Worm (Caenorhabditis elegans): ENCODE measurements around the gene col-102.

Gene col-102

DNA sequence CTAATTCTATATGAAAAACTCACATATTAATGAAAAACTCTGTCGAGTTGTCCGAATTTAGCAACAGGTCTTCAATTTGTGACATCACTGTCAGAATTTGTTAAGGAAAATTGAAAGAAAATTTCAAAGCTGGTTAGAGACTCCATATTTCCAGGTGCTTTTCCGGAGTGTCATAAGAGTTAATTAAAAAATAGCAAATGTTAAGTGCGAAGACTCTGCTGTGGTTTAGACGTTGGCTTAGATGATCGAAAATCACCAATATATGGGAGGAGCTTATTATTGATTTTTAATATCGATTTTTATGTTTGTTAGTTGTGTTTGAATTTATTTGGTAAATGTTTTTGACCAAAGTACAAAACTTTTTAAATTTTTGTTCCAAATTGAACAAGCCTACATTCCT, 16.5 kb upstream of the col-102 start, which contains the start of gene C18H7.12:
Gene C18H7.12 (minus strand): TSS at position 101 of the 400 bp plus-strand sequence.
- TF ChIP-seq dmd-4 (tag; optimal IDR thresholded peaks at IDR 0.05) (no peak), sem-4 (tag; optimal IDR thresholded peaks at IDR 0.05) (no peak), ceh-16 (tag; optimal IDR thresholded peaks at IDR 0.05) (no peak), mdl-1 (tag; optimal IDR thresholded peaks at IDR 0.05) (no peak), nhr-21 (tag; optimal IDR thresholded peaks at IDR 0.05) (no peak), ztf-1 (GFP tag; conservative IDR thresholded peaks at IDR 0.05) (no peak), fos-1 (tag; optimal IDR thresholded peaks at IDR 0.05) (no peak), lin-13 (GFP tag; optimal IDR thresholded peaks at IDR 0.05) (no peak), ZK546.5 (tag; optimal IDR thresholded peaks at IDR 0.05) (no peak), gmeb-1 (tag; optimal IDR thresholded peaks at IDR 0.05) (no peak), nhr-12 (tag; optimal IDR thresholded peaks at IDR 0.05) (no peak), crh-2 (tag; optimal IDR thresholded peaks at IDR 0.05) (no peak), mab-5 (tag; optimal IDR thresholded peaks at IDR 0.05) (no peak), nhr-129 (tag; optimal IDR thresholded peaks at IDR 0.05) (no peak)

DNA sequence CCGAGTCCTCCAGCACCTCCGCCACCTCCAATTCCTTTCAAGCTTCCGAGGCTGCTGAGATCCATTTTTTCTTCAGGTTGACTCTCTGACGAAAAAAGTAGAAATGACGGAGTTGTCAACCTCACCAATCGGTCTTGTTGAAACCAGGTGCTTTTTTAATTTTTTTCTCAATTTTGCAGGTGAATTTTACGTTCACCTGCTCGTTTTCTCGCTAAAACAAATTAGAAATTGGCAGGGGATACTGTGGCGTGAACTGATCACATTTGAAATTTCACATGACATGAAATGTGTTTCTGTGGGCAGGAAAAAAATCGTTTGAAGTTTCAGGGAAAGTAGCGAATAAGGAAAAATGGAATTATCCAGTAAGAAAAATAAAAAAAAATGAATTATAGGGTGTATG, 11.9 kb upstream of the col-102 start, which contains the start of gene C18H7.6:
Gene C18H7.6 (minus strand): TSS at position 104 of the 400 bp plus-strand sequence.
- no peak for TF ChIP-seq crh-2 (tag; optimal IDR thresholded peaks at IDR 0.05)
- no peak for TF ChIP-seq unc-62 (GFP tag; optimal IDR thresholded peaks at IDR 0.05)
- no peak for TF ChIP-seq sem-4 (tag; optimal IDR thresholded peaks at IDR 0.05)
- no peak for TF ChIP-seq Y55F3AM.14 (GFP tag; optimal IDR thresholded peaks at IDR 0.05)
- TF ChIP-seq fos-1 (tag; optimal IDR thresholded peaks at IDR 0.05), result no peak
- no peak for TF ChIP-seq snpc-4 (tag; optimal IDR thresholded peaks at IDR 0.05)
- no peak for TF ChIP-seq elt-3 (tag; optimal IDR thresholded peaks at IDR 0.05)
- no peak for TF ChIP-seq nhr-77 (tag; optimal IDR thresholded peaks at IDR 0.05)
- TF ChIP-seq skn-1 (tag; optimal IDR thresholded peaks at IDR 0.05), result no peak
- TF ChIP-seq mdl-1 (tag; optimal IDR thresholded peaks at IDR 0.05), result no peak
- TF ChIP-seq elt-1 (tag; optimal IDR thresholded peaks at IDR 0.05), result no peak

DNA sequence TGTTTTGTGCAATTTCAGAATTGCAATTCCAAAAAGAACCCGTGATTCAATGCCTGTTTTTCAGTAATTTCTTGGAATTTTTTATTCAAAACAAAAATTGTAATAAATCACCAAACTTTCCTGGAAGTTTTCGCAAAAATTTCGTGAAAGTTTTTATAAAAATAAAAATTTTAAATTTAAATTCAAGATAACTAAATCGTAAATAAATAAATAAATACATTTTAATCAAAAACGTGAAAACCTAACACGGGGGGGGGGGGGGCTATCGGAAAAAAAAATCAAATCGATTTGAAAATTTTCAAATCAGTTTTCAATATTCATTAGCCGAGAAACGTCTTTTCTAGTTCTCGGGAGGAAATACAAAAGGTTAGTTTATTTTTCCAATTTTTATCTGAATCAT, 11.2 kb upstream of the col-102 start, which contains the start of gene C18H7.4:
Gene C18H7.4 (plus strand): TSS at position 301 of the 400 bp plus-strand sequence.
- TF ChIP-seq fos-1 (tag; optimal IDR thresholded peaks at IDR 0.05), result no peak
- no peak for TF ChIP-seq ztf-11 (tag; optimal IDR thresholded peaks at IDR 0.05)
- no peak for TF ChIP-seq unc-62 (GFP tag; optimal IDR thresholded peaks at IDR 0.05)
- TF ChIP-seq nhr-11 (tag; optimal IDR thresholded peaks at IDR 0.05), result no peak
- no peak for TF ChIP-seq nhr-129 (tag; optimal IDR thresholded peaks at IDR 0.05)
- no peak for TF ChIP-seq mdl-1 (tag; optimal IDR thresholded peaks at IDR 0.05)
- TF ChIP-seq elt-3 (tag; optimal IDR thresholded peaks at IDR 0.05), result no peak
- TF ChIP-seq lin-13 (GFP tag; optimal IDR thresholded peaks at IDR 0.05), result no peak
- no peak for TF ChIP-seq ztf-1 (GFP tag; conservative IDR thresholded peaks at IDR 0.05)
- TF ChIP-seq peb-1 (tag; optimal IDR thresholded peaks at IDR 0.05), result no peak
- TF ChIP-seq ceh-16 (tag; optimal IDR thresholded peaks at IDR 0.05), result no peak
- TF ChIP-seq blmp-1 (tag; optimal IDR thresholded peaks at IDR 0.05; ENCODE audit: insufficient read depth), result no peak
- no peak for TF ChIP-seq dmd-4 (tag; optimal IDR thresholded peaks at IDR 0.05)
- no peak for TF ChIP-seq unc-55 (GFP tag; optimal IDR thresholded peaks at IDR 0.05)
- TF ChIP-seq snpc-4 (tag; optimal IDR thresholded peaks at IDR 0.05), result no peak
- no peak for TF ChIP-seq lsy-2 (tag; optimal IDR thresholded peaks at IDR 0.05)
- no peak for TF ChIP-seq nhr-21 (tag; optimal IDR thresholded peaks at IDR 0.05)
- no peak for TF ChIP-seq zag-1 (tag; optimal IDR thresholded peaks at IDR 0.05)
- TF ChIP-seq sma-3 (GFP tag; optimal IDR thresholded peaks at IDR 0.05), result no peak
- TF ChIP-seq F13H6.1 (tag; optimal IDR thresholded peaks at IDR 0.05), result no peak

DNA sequence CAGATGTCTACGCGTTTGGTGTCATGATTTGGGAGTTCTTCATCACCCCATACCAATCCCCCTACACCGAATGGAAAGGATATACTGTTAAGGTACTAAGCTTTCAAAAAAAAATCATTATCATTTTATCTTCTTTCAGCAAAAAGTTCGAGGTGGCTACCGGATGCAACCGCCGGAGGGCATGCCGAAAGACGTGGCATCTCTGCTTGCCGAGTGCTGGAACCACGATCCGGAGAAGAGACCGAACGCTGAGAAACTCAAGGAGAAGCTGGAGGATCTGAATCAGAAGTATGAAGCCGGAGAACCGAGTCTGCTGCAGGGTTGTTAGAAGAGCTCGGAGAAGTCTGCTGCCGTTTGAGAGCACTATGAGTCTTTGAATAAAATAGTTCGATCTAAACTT, 9.4 kb upstream of the col-102 start:
- TF ChIP-seq nhr-6 (tag; optimal IDR thresholded peaks at IDR 0.05), result no peak
- no peak for TF ChIP-seq mdl-1 (tag; optimal IDR thresholded peaks at IDR 0.05)
- TF ChIP-seq elt-3 (tag; optimal IDR thresholded peaks at IDR 0.05), result no peak
- TF ChIP-seq Y55F3AM.14 (GFP tag; optimal IDR thresholded peaks at IDR 0.05), result no peak
- no peak for TF ChIP-seq unc-62 (GFP tag; optimal IDR thresholded peaks at IDR 0.05)
- TF ChIP-seq aly-2 (tag; optimal IDR thresholded peaks at IDR 0.05), result no peak
- TF ChIP-seq nhr-10 (tag; optimal IDR thresholded peaks at IDR 0.05), result no peak
- no peak for TF ChIP-seq sem-4 (tag; optimal IDR thresholded peaks at IDR 0.05)
- no peak for TF ChIP-seq lin-39 (tag; optimal IDR thresholded peaks at IDR 0.05)
- no peak for TF ChIP-seq nhr-77 (tag; optimal IDR thresholded peaks at IDR 0.05)
- TF ChIP-seq nhr-21 (tag; optimal IDR thresholded peaks at IDR 0.05), result no peak
- no peak for TF ChIP-seq ztf-4 (tag; optimal IDR thresholded peaks at IDR 0.05)
- TF ChIP-seq ceh-16 (tag; optimal IDR thresholded peaks at IDR 0.05), result no peak
- TF ChIP-seq unc-39 (tag; optimal IDR thresholded peaks at IDR 0.05), result no peak
- no peak for TF ChIP-seq fos-1 (tag; optimal IDR thresholded peaks at IDR 0.05)
- no peak for TF ChIP-seq nhr-12 (tag; optimal IDR thresholded peaks at IDR 0.05)
- no peak for TF ChIP-seq blmp-1 (tag; optimal IDR thresholded peaks at IDR 0.05; ENCODE audit: insufficient read depth)
- TF ChIP-seq lin-11 (tag; optimal IDR thresholded peaks at IDR 0.05), result no peak
- TF ChIP-seq dmd-4 (tag; optimal IDR thresholded peaks at IDR 0.05), result no peak
- TF ChIP-seq zag-1 (tag; optimal IDR thresholded peaks at IDR 0.05), result no peak

Data from whole organism, L2 larva.